Worm (Caenorhabditis elegans): ENCODE data around the gene srw-11.

The srw-11 gene

DNA sequence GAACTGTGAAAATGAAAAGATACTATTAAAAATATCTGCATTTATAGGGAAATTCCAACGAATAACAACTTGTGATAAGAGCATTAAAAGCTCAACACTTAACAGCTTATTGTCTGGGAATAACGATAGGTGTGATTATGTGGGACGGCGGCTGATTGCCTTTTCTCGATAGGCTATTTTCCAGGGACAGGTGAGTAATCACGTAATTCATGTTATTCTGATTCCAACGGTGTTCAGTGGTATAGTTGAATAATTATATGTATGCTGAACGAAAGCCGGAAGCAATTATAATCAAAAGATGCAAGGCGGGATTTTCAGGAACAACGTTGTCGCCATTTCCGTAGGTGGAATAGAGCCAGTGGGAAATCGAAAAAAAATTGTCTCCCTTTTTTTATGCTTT, 36.8 kb upstream of the srw-11 start, which contains the start of gene srw-17:
Gene srw-17 (minus strand): TSS at position 101 of the 400 bp plus-strand sequence.
- TF ChIP-seq ztf-16 (tag; optimal IDR thresholded peaks at IDR 0.05), result no peak
- TF ChIP-seq sox-2 (GFP tag; IDR thresholded peaks at IDR 0.05), result no peak
- TF ChIP-seq nfya-1 (tag; optimal IDR thresholded peaks at IDR 0.05), result no peak
- no peak for TF ChIP-seq syd-9 (tag; optimal IDR thresholded peaks at IDR 0.05)
- no peak for TF ChIP-seq unc-3 (GFP tag; conservative IDR thresholded peaks at IDR 0.05)
- TF ChIP-seq unc-3 (tag; optimal IDR thresholded peaks at IDR 0.05), result no peak
- TF ChIP-seq C08G9.2 (tag; optimal IDR thresholded peaks at IDR 0.05), result no peak

DNA sequence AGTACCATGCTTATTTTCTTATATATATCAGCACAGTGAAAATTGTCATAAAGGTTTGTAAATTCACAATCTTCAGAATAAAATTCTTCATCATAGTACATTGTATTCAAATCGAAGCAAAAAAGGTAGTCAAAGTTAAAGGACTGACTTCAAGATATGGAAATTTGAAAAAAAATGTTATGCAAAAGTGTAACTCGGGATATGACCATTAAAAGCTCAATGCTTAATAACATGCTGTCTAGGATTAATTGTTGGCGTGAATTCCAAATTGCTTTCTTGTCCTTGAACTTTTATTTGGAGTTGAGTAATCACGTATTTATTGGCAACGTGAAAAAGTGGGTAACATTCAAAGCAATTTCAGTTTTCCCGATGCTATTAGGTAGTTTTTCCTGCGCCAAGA, 34.6 kb upstream of the srw-11 start, which contains the start of gene srw-16:
Gene srw-16 (minus strand): TSS at position 101 of the 400 bp plus-strand sequence.
- TF ChIP-seq hlh-13 (GFP tag; optimal IDR thresholded peaks at IDR 0.05), result no peak
- no peak for TF ChIP-seq nhr-232 (tag; optimal IDR thresholded peaks at IDR 0.05)
- no peak for TF ChIP-seq unc-3 (GFP tag; conservative IDR thresholded peaks at IDR 0.05)
- TF ChIP-seq unc-3 (tag; optimal IDR thresholded peaks at IDR 0.05), result no peak

ce11 chrV:15272263-15272662, 32.1 kb upstream of the srw-11 start, which contains the start of gene T10H4.4:
Gene T10H4.4, minus strand, starts transcription at chrV:15272363.
- TF ChIP-seq ceh-6 (GFP tag; optimal IDR thresholded peaks at IDR 0.05), result no peak
- TF ChIP-seq gmeb-2 (tag; optimal IDR thresholded peaks at IDR 0.05), result no peak
- TF ChIP-seq ets-4 (tag; optimal IDR thresholded peaks at IDR 0.05), result no peak
- no peak for TF ChIP-seq sox-2 (GFP tag; IDR thresholded peaks at IDR 0.05)
- TF ChIP-seq ceh-24 (tag; optimal IDR thresholded peaks at IDR 0.05), result no peak

DNA sequence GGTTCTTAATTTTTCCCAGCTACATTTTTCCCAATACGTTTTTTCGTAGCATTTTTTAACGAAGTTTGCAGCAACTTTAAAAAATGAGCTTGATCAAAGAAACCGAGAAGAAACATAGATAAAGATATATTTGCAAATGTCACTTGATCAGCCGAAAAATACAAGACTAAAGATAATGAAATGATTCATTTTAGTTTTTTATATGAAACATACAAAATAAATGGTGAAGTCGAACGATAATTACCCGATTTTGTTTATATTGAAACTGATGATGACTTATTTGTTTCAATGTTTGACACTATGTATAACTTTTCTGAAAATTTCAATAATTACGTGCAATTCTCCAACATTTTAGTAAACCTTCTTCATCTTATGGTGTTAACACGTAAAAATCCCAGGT, 28.2 kb upstream of the srw-11 start, which contains the start of gene srw-22:
Gene srw-22 (plus strand): TSS at position 301 of the 400 bp plus-strand sequence.
- TF ChIP-seq fax-1 (tag; optimal IDR thresholded peaks at IDR 0.05) (no peak), hlh-8 (tag; optimal IDR thresholded peaks at IDR 0.05) (no peak), ceh-9 (tag; optimal IDR thresholded peaks at IDR 0.05) (no peak), lin-11 (tag; optimal IDR thresholded peaks at IDR 0.05) (no peak), gmeb-2 (tag; optimal IDR thresholded peaks at IDR 0.05) (no peak), ceh-18 (tag; optimal IDR thresholded peaks at IDR 0.05) (no peak), ceh-45 (GFP tag; IDR thresholded peaks at IDR 0.05) (no peak), pros-1 (tag; optimal IDR thresholded peaks at IDR 0.05) (no peak), ztf-16 (tag; optimal IDR thresholded peaks at IDR 0.05) (no peak), sdc-2 (tag; optimal IDR thresholded peaks at IDR 0.05) (no peak), ceh-30 (tag; optimal IDR thresholded peaks at IDR 0.05) (no peak), elt-2 (tag; optimal IDR thresholded peaks at IDR 0.05) (no peak), nhr-232 (tag; optimal IDR thresholded peaks at IDR 0.05) (no peak), ceh-6 (GFP tag; optimal IDR thresholded peaks at IDR 0.05) (no peak), elt-4 (tag; optimal IDR thresholded peaks at IDR 0.05) (no peak), ceh-22 (tag; optimal IDR thresholded peaks at IDR 0.05) (no peak), mec-3 (tag; optimal IDR thresholded peaks at IDR 0.05; ENCODE audit: borderline replicate concordance) (no peak), eyg-1 (tag; optimal IDR thresholded peaks at IDR 0.05) (no peak), tbx-2 (tag; optimal IDR thresholded peaks at IDR 0.05) (no peak)

ce11 chrV:15267405-15267804, 27.3 kb upstream of the srw-11 start, which contains the start of gene T10H4.13:
Gene T10H4.13, minus strand, starts transcription at chrV:15267505.
- TF ChIP-seq hlh-13 (GFP tag; optimal IDR thresholded peaks at IDR 0.05), result no peak
- no peak for TF ChIP-seq tbx-2 (tag; optimal IDR thresholded peaks at IDR 0.05)
- TF ChIP-seq T23F11.4 (GFP tag; optimal IDR thresholded peaks at IDR 0.05), result no peak
- TF ChIP-seq eyg-1 (tag; optimal IDR thresholded peaks at IDR 0.05), result no peak
- TF ChIP-seq unc-55 (GFP tag; optimal IDR thresholded peaks at IDR 0.05), result no peak
- TF ChIP-seq nhr-11 (tag; optimal IDR thresholded peaks at IDR 0.05), result no peak
- no peak for TF ChIP-seq mec-3 (tag; optimal IDR thresholded peaks at IDR 0.05; ENCODE audit: borderline replicate concordance)
- no peak for TF ChIP-seq nhr-232 (tag; optimal IDR thresholded peaks at IDR 0.05)
- no peak for TF ChIP-seq pha-2 (tag; optimal IDR thresholded peaks at IDR 0.05)
- TF ChIP-seq dve-1 (tag; optimal IDR thresholded peaks at IDR 0.05), result no peak
- no peak for TF ChIP-seq ceh-30 (tag; optimal IDR thresholded peaks at IDR 0.05)
- no peak for TF ChIP-seq ceh-45 (GFP tag; IDR thresholded peaks at IDR 0.05)
- TF ChIP-seq ceh-34 (tag; optimal IDR thresholded peaks at IDR 0.05), result no peak
- no peak for TF ChIP-seq K02D7.2 (tag; optimal IDR thresholded peaks at IDR 0.05)
- TF ChIP-seq sox-4 (tag; optimal IDR thresholded peaks at IDR 0.05), result no peak
- no peak for TF ChIP-seq fax-1 (tag; optimal IDR thresholded peaks at IDR 0.05)
- no peak for TF ChIP-seq elt-4 (tag; optimal IDR thresholded peaks at IDR 0.05)
